Worm (Caenorhabditis elegans): ENCODE measurements around the gene F48G7.5.

ce11 chrV:654402-654801 lies 31.7 kb upstream of the F48G7.5 start, which contains the start of gene srj-6:
- TF ChIP-seq tab-1 (GFP tag; IDR thresholded peaks at IDR 0.05) (no peak), ztf-23 (GFP tag; IDR thresholded peaks at IDR 0.05) (no peak), klf-2 (GFP tag; conservative IDR thresholded peaks at IDR 0.05) (no peak), flt-1 (GFP tag; IDR thresholded peaks at IDR 0.05) (no peak), T22C8.4 (GFP tag; IDR thresholded peaks at IDR 0.05) (no peak), ztf-29 (GFP tag; IDR thresholded peaks at IDR 0.05) (no peak), med-1 (GFP tag; optimal IDR thresholded peaks at IDR 0.05; ENCODE audit: insufficient read depth) (no peak), cog-1 (tag; optimal IDR thresholded peaks at IDR 0.05) (no peak), ref-1 (GFP tag; conservative IDR thresholded peaks at IDR 0.05) (no peak)
